Fruit fly (Drosophila melanogaster) whole organism, embryonic: ENCODE data around the gene CG32767.

Source experiments
- B-H1 ChIP-seq: fragments of 200-800 bp; sonication (Bioruptor generic); IDR thresholded peaks from 3 replicates; pipeline ENCODE4 v1.3.6; 2022; ENCODE audit warnings: missing biosample characterization, missing genetic modification characterization
- CG11093 ChIP-seq: fragments of 200-800 bp; sonication (Bioruptor generic); IDR thresholded peaks from 3 replicates; pipeline ENCODE4 v1.3.6; 2022; ENCODE audit warnings: missing biosample characterization, missing genetic modification characterization
- CG11560 ChIP-seq: fragments of 200-800 bp; sonication (Bioruptor generic); IDR thresholded peaks from 3 replicates; pipeline ENCODE4 v1.3.6; 2022; ENCODE audit warnings: missing biosample characterization, missing genetic modification characterization
- CG12219 ChIP-seq: fragments of 200-800 bp; sonication (Bioruptor generic); optimal IDR thresholded peaks from 3 replicates; lab custom pipeline; 2018; ENCODE audit warnings: missing biosample characterization, mild to moderate bottlenecking, missing genetic modification characterization
- CG12391 ChIP-seq: fragments of 200-800 bp; sonication (Bioruptor generic); optimal IDR thresholded peaks from 3 replicates; lab custom pipeline; 2018; ENCODE audit warnings: missing biosample characterization, mild to moderate bottlenecking, missing genetic modification characterization, moderate library complexity
- CG13775 ChIP-seq: fragments of 200-800 bp; sonication (Bioruptor generic); optimal IDR thresholded peaks from 3 replicates; lab custom pipeline; 2017; ENCODE audit warnings: missing biosample characterization, mild to moderate bottlenecking, missing genetic modification characterization
- CG14860 ChIP-seq: fragments of 200-800 bp; sonication (Bioruptor generic); IDR thresholded peaks from 3 replicates; pipeline ENCODE4 v1.3.6; 2022; ENCODE audit warnings: missing biosample characterization, missing genetic modification characterization; ENCODE audit not compliant: partially characterized antibody
- CG15011 ChIP-seq: fragments of 200-800 bp; sonication (Bioruptor generic); optimal IDR thresholded peaks from 3 replicates; lab custom pipeline; 2018; ENCODE audit warnings: missing biosample characterization, mild to moderate bottlenecking, missing genetic modification characterization
- CG1832 ChIP-seq: fragments of 200-800 bp; sonication (Bioruptor generic); optimal IDR thresholded peaks from 2 replicates; lab custom pipeline; 2017; ENCODE audit warnings: missing biosample characterization, mild to moderate bottlenecking, missing genetic modification characterization, inconsistent platforms
- CG2199 ChIP-seq: fragments of 200-800 bp; sonication (Bioruptor generic); IDR thresholded peaks from 3 replicates; pipeline ENCODE4 v1.3.6; 2022; ENCODE audit warnings: missing biosample characterization, missing genetic modification characterization
- CG31388 ChIP-seq: fragments of 200-800 bp; sonication (Bioruptor generic); optimal IDR thresholded peaks from 2 replicates; lab custom pipeline; 2016; ENCODE audit warnings: missing biosample characterization, missing genetic modification characterization
- CG3163 ChIP-seq: fragments of 200-800 bp; sonication (Bioruptor generic); optimal IDR thresholded peaks from 3 replicates; lab custom pipeline; 2016; ENCODE audit warnings: missing biosample characterization, missing genetic modification characterization
- CG3838 ChIP-seq: fragments of 200-800 bp; sonication (Bioruptor generic); optimal IDR thresholded peaks from 3 replicates; lab custom pipeline; 2016; ENCODE audit warnings: missing biosample characterization, missing genetic modification characterization
- CG6272 ChIP-seq: fragments of 200-800 bp; sonication (Bioruptor generic); IDR thresholded peaks from 2 replicates; pipeline ENCODE4 v1.3.6; 2022; ENCODE audit warnings: missing biosample characterization, missing genetic modification characterization
- CG7745 ChIP-seq: fragments of 200-800 bp; sonication (Bioruptor generic); optimal IDR thresholded peaks from 2 replicates; lab custom pipeline; 2018; ENCODE audit warnings: missing biosample characterization, mild to moderate bottlenecking, missing genetic modification characterization, moderate library complexity
- CG7839 ChIP-seq: fragments of 200-800 bp; sonication (Bioruptor generic); optimal IDR thresholded peaks from 3 replicates; lab custom pipeline; 2018; ENCODE audit warnings: missing biosample characterization, mild to moderate bottlenecking, missing genetic modification characterization, moderate library complexity
- CG7987 ChIP-seq: fragments of 200-800 bp; sonication (Bioruptor generic); optimal IDR thresholded peaks from 2 replicates; lab custom pipeline; 2018; ENCODE audit warnings: missing biosample characterization, mild to moderate bottlenecking, missing genetic modification characterization, moderate library complexity
- H2.0 ChIP-seq: fragments of 200-800 bp; sonication (Bioruptor generic); IDR thresholded peaks from 2 replicates; pipeline ENCODE4 v1.3.6; 2022; ENCODE audit warnings: missing biosample characterization, missing genetic modification characterization
- HLH54F ChIP-seq: fragments of 200-800 bp; sonication (Bioruptor generic); optimal IDR thresholded peaks from 3 replicates; lab custom pipeline; 2016; ENCODE audit warnings: missing biosample characterization, missing genetic modification characterization
- HLHmδ ChIP-seq: fragments of 200-800 bp; sonication (Bioruptor generic); optimal IDR thresholded peaks from 2 replicates; lab custom pipeline; 2018; ENCODE audit warnings: missing biosample characterization, mild to moderate bottlenecking, missing genetic modification characterization, moderate library complexity
- Hr51 ChIP-seq, 2 experiments: fragments of 200-800 bp; sonication (Bioruptor generic); optimal IDR thresholded peaks; 2 replicates in 1 of 2; 3 replicates in 1 of 2; lab custom pipeline; 2016 to 2018; ENCODE audit warnings: missing biosample characterization in 2 of 2, missing genetic modification characterization in 2 of 2, mild to moderate bottlenecking in 1 of 2, moderate library complexity in 1 of 2
- Oaz ChIP-seq: fragments of 200-800 bp; sonication (Bioruptor generic); IDR thresholded peaks from 2 replicates; pipeline ENCODE4 v1.3.6; 2022; ENCODE audit warnings: missing biosample characterization, missing genetic modification characterization
- bab2 ChIP-seq: fragments of 200-800 bp; sonication (Bioruptor generic); optimal IDR thresholded peaks from 2 replicates; lab custom pipeline; 2016; ENCODE audit warnings: missing biosample characterization, missing genetic modification characterization
- btn ChIP-seq: fragments of 200-800 bp; sonication (Bioruptor generic); optimal IDR thresholded peaks from 2 replicates; lab custom pipeline; 2016; ENCODE audit warnings: missing biosample characterization, missing genetic modification characterization
- cas ChIP-seq: fragments of 200-800 bp; sonication (Bioruptor generic); IDR thresholded peaks from 2 replicates; pipeline ENCODE4 v1.3.6; 2022; ENCODE audit warnings: missing biosample characterization, missing genetic modification characterization
- corto ChIP-seq: fragments of 200-800 bp; sonication (Bioruptor generic); optimal IDR thresholded peaks from 2 replicates; lab custom pipeline; 2016; ENCODE audit warnings: missing biosample characterization, mild to moderate bottlenecking, missing genetic modification characterization, moderate library complexity
- disco-r ChIP-seq: fragments of 200-800 bp; sonication (Bioruptor generic); optimal IDR thresholded peaks from 2 replicates; lab custom pipeline; 2016; ENCODE audit warnings: missing biosample characterization, missing genetic modification characterization
- fu2 ChIP-seq: fragments of 200-800 bp; sonication (Bioruptor generic); optimal IDR thresholded peaks from 2 replicates; lab custom pipeline; 2016; ENCODE audit warnings: missing biosample characterization, missing genetic modification characterization
- gsb-n ChIP-seq: fragments of 200-800 bp; sonication (Bioruptor generic); optimal IDR thresholded peaks from 3 replicates; lab custom pipeline; 2018; ENCODE audit warnings: missing biosample characterization, mild to moderate bottlenecking, missing genetic modification characterization
- lbe ChIP-seq: fragments of 200-800 bp; sonication (Bioruptor generic); optimal IDR thresholded peaks from 2 replicates; lab custom pipeline; 2016; ENCODE audit warnings: missing biosample characterization, mild to moderate bottlenecking, missing genetic modification characterization
- p53 ChIP-seq: fragments of 200-800 bp; sonication (Bioruptor generic); optimal IDR thresholded peaks from 2 replicates; lab custom pipeline; 2016; ENCODE audit warnings: missing biosample characterization, missing genetic modification characterization
- sens-2 ChIP-seq: fragments of 200-800 bp; sonication (Bioruptor generic); IDR thresholded peaks from 2 replicates; pipeline ENCODE4 v1.3.6; 2022; ENCODE audit warnings: missing biosample characterization, missing genetic modification characterization
- sim ChIP-seq: fragments of 200-800 bp; sonication (Bioruptor generic); IDR thresholded peaks from 2 replicates; pipeline ENCODE4 v1.3.6; 2022; ENCODE audit warnings: missing biosample characterization, missing genetic modification characterization
- sug ChIP-seq: fragments of 200-800 bp; optimal IDR thresholded peaks from 2 replicates; lab custom pipeline; 2019; ENCODE audit warnings: missing biosample characterization, mild to moderate bottlenecking, missing genetic modification characterization, moderate library complexity
- ttk ChIP-seq: fragments of 200-800 bp; sonication (Bioruptor generic); IDR thresholded peaks from 2 replicates; pipeline ENCODE4 v2.1.2; 2022; ENCODE audit warnings: missing biosample characterization, missing genetic modification characterization
- tup ChIP-seq: fragments of 200-800 bp; sonication (Bioruptor generic); optimal IDR thresholded peaks from 2 replicates; lab custom pipeline; 2016; ENCODE audit warnings: missing biosample characterization, mild to moderate bottlenecking, missing genetic modification characterization, moderate library complexity
- vvl ChIP-seq: fragments of 200-800 bp; sonication (Bioruptor generic); IDR thresholded peaks from 2 replicates; pipeline ENCODE4 v1.3.6; 2022; ENCODE audit warnings: missing biosample characterization, missing genetic modification characterization

Gene CG32767

DNA sequence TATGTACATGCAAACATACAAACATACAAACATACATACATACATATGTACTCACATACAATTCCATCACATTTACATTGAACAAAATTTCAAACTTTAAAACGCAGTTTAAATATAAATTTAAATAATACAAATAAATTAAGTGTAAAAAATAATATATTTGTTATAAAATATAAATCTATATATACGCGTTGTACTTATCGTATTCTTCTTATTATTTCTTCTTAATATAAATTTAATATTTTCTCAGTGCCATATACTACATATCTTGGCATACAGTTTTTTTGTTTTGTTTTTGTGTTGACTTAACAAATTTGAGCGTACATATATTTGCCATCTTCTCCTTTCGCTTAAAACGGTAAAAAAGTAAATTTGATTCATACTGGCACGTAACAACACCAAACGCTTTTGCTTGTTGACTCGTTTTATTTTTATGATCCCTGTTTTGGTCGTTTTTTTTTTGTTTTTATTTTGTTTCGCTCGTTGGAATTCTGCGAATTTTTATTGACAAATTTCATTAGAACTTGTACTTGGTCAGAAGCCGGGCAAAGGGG is 54.4 kb downstream of the CG32767 start:
- TF ChIP-seq CG31388 (GFP tag; lab: Kevin White, UChicago) (no peak), bab2 (GFP tag; lab: Kevin White, UChicago) (no peak), sim (GFP tag; lab: Robert Waterston, UW) (no peak)
- TF ChIP-seq, all 482 proteins: peak for 0

DNA sequence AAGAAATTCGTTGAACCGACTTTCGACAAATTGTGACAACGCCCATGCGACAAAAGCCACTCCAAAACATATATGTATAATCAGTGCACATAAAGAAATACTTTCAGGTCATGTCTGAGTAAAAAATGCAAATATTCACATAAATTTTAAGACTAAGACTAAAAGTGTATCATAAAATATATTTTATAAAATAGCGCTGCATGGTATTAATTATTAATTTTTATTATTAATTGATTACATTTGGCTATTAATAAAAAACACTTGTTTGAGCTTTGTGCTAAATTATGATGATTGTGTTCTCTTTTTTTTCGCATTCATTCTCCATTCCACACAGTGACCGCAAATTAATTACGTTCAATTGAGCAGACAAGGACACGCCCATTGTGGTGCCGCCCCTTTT is 57.2 kb downstream of the CG32767 start:
- TF ChIP-seq fu2 (GFP tag; lab: Kevin White, UChicago) (no peak), CG6272 (GFP tag; lab: Robert Waterston, UW) (no peak), CG11093 (GFP tag; lab: Robert Waterston, UW) (no peak), CG7987 (GFP tag; lab: Kevin White, UChicago) (no peak), bab2 (GFP tag; lab: Kevin White, UChicago) (no peak), HLH54F (GFP tag; lab: Kevin White, UChicago) (no peak), CG1832 (no peak), tup (GFP tag; lab: Kevin White, UChicago) (no peak), cas (no peak), sens-2 (GFP tag; lab: Robert Waterston, UW) (no peak), disco-r (GFP tag; lab: Kevin White, UChicago) (no peak), Hr51 (GFP tag; optimal IDR thresholded peaks at IDR 0.05; lab: Kevin White, UChicago) (no peak), sug (no peak), vvl (GFP tag; lab: Robert Waterston, UW) (no peak), gsb-n (tag; lab: Kevin White, UChicago) (no peak), CG2199 (GFP tag; lab: Robert Waterston, UW) (no peak), CG7839 (no peak), H2.0 (GFP tag; lab: Robert Waterston, UW) (no peak), CG7745 (tag; lab: Kevin White, UChicago) (no peak)

DNA sequence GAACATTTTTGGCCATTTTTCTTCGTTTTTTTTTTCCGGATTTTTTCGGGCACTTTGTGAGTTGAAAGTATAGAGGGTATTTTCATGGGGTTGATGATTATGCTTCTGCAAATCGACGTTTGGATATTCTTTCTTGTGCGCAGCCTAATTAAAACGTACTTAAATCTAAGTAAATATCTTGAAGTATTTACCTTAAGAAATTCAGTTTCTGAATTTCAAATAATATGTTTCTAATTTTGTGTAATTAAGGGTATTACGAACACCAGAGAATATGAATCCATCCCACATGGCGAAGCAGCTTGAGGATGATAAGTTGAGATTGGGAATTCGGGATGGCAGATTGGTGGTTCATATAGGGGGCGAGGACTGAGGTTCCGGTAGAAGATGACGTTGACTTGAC is 57.9 kb downstream of the CG32767 start:
- TF ChIP-seq CG12219 (GFP tag; lab: Kevin White, UChicago) = no peak
- peak; percentile 53 for TF ChIP-seq lbe (GFP tag; lab: Kevin White, UChicago)

DNA sequence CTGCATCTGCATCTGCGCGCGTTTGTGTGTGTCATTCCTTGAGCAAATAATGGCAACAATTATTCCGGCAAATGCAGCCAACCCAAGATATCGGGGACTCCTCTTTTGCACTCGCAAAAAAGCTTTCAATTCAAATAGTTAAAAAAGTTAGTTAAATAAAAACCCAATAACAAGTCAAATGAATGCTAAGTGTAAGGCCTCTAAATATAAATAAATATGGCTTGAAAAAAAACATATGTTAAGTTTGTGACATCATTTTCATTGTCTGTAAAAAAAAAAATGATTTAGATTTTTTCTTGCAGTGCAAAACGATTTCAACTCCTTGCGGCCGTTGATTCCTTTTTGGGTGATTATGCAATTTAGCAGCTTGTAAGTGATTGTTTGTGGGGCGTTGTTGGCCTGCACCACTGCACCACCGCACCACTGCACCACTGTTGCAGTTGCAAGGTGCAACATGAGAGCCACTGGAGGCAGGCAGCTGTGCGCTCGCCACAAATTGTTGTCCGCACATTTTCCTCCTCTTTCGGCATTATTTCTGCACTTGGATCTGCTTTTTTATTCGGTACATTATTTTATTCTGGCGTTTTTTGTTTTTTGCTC is 58.4 kb downstream of the CG32767 start:
- TF ChIP-seq CG14860 (GFP tag; lab: Robert Waterston, UW) = no peak
- TF ChIP-seq corto (GFP tag; lab: Kevin White, UChicago) = peak; percentile 11
- TF ChIP-seq p53 (GFP tag; lab: Kevin White, UChicago) = no peak
- TF ChIP-seq CG13775 (GFP tag; lab: Kevin White, UChicago) = no peak
- TF ChIP-seq CG12391 = no peak
- no peak for TF ChIP-seq btn (GFP tag; lab: Kevin White, UChicago)
- TF ChIP-seq CG11560 (tag; lab: Robert Waterston, UW) = no peak
- TF ChIP-seq CG2199 (GFP tag; lab: Robert Waterston, UW) = no peak
- no peak for TF ChIP-seq CG3838 (GFP tag; lab: Kevin White, UChicago)
- TF ChIP-seq, all 482 proteins: peak for 1

DNA sequence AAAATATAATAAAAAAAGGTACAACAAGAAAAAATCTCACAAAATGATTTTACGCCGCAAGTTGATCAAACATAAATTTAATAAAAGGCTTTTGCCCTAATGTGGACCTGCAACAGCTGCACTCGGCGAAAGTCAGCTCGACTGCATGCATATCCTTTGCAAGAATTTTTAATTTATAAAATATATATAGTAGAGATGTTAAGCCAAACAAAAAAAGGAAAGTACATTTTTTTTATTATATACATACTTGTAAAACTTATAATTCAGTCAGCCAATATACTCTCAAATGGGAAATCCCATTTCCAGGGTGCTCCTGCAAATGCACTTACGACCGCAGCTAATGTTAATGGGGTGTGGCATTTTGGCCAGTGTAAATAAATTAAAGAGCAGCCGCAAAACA is 59.3 kb downstream of the CG32767 start:
- TF ChIP-seq HLHmδ (GFP tag; lab: Kevin White, UChicago) = no peak
- no peak for TF ChIP-seq ttk (GFP tag; lab: Robert Waterston, UW)
- peak; percentile 76 for TF ChIP-seq lbe (GFP tag; lab: Kevin White, UChicago)
- no peak for TF ChIP-seq CG3163 (GFP tag; lab: Kevin White, UChicago)
- TF ChIP-seq CG11560 (tag; lab: Robert Waterston, UW) = no peak
- no peak for TF ChIP-seq CG15011 (GFP tag; lab: Kevin White, UChicago)
- TF ChIP-seq Oaz (GFP tag; lab: Robert Waterston, UW) = no peak
- peak; percentile 19 for TF ChIP-seq corto (GFP tag; lab: Kevin White, UChicago)
- no peak for TF ChIP-seq B-H1
- TF ChIP-seq, all 482 proteins: peak for 2
